Worm (Caenorhabditis elegans) whole organism, L1 larva: ENCODE results near the gene Y44F5A.1.

ENCODE experiments used
- aha-1 ChIP-seq: fragments of 150-350 bp; optimal IDR thresholded peaks from 2 replicates; lab custom pipeline; 2014; ENCODE audit warnings: missing biosample characterization, missing genetic modification characterization
- ces-1 ChIP-seq: fragments of 150-350 bp; optimal IDR thresholded peaks from 2 replicates; lab custom pipeline; 2014; ENCODE audit warnings: missing biosample characterization, missing genetic modification reagents, missing genetic modification characterization
- fos-1 ChIP-seq: fragments of 150-350 bp; optimal IDR thresholded peaks from 2 replicates; lab custom pipeline; 2014; ENCODE audit warnings: missing biosample characterization, missing genetic modification characterization
- hpl-2 ChIP-seq: fragments of 150-350 bp; optimal IDR thresholded peaks from 2 replicates; lab custom pipeline; 2014; ENCODE audit warnings: missing biosample characterization, missing genetic modification reagents, missing genetic modification characterization
- lin-39 ChIP-seq: fragments of 150-350 bp; optimal IDR thresholded peaks from 2 replicates; lab custom pipeline; 2014; ENCODE audit warnings: missing biosample characterization, missing genetic modification reagents, missing genetic modification characterization
- nhr-28 ChIP-seq: fragments of 150-350 bp; optimal IDR thresholded peaks from 2 replicates; lab custom pipeline; 2014; ENCODE audit warnings: missing biosample characterization, missing genetic modification characterization
- tbx-2 ChIP-seq: sonication (generic microtip); optimal IDR thresholded peaks from 2 replicates; lab custom pipeline; 2016; ENCODE audit warnings: missing genetic modification characterization, missing compliant biosample characterization
- zag-1 ChIP-seq: fragments of 150-350 bp; optimal IDR thresholded peaks from 2 replicates; lab custom pipeline; 2014; ENCODE audit warnings: missing biosample characterization, missing genetic modification characterization
- ztf-4 ChIP-seq: fragments of 150-350 bp; optimal IDR thresholded peaks from 2 replicates; lab custom pipeline; 2014; ENCODE audit warnings: missing biosample characterization, missing genetic modification characterization

- TF ChIP-seq hpl-2, result no peak
- no peak for TF ChIP-seq ces-1 (GFP tag; lab: Kevin White, UChicago)
- TF ChIP-seq zag-1 (tag; lab: Kevin White, UChicago), result no peak
- no peak for TF ChIP-seq aha-1
- no peak for TF ChIP-seq nhr-28 (tag; lab: Kevin White, UChicago)
- no peak for TF ChIP-seq tbx-2
- no peak for TF ChIP-seq ztf-4 (tag; lab: Kevin White, UChicago)
- TF ChIP-seq lin-39 (tag; lab: Kevin White, UChicago), result no peak
- no peak for TF ChIP-seq fos-1 (tag; lab: Kevin White, UChicago)
These were observed 15.6 kb upstream of the Y44F5A.1 start, which contains the start of gene T08A11.1 for ce11 chrIII:4263048-4263447.
